Worm (Caenorhabditis elegans): ENCODE measurements around the gene dhhc-4.

Gene dhhc-4

ce11 chrIII:9858061-9858460 is 9.5 kb downstream of the dhhc-4 start:
- TF ChIP-seq dmd-6 (GFP tag; IDR thresholded peaks at IDR 0.05): peak; percentile 12; the same call in 1 of the 2 replicates
- peak; percentile 61 for TF ChIP-seq dve-1 (tag; optimal IDR thresholded peaks at IDR 0.05; ENCODE audit: insufficient read depth)
- TF ChIP-seq lin-13 (GFP tag; optimal IDR thresholded peaks at IDR 0.05): no peak
- TF ChIP-seq hlh-11 (tag; optimal IDR thresholded peaks at IDR 0.05): peak; percentile 27
- TF ChIP-seq unc-62 (GFP tag; optimal IDR thresholded peaks at IDR 0.05 in 1 of 2): peak in 1 of 2 experiments; percentile 38
- no peak for TF ChIP-seq unc-62 (tag; optimal IDR thresholded peaks at IDR 0.05)
- peak; percentile 32 for TF ChIP-seq nhr-48 (tag; optimal IDR thresholded peaks at IDR 0.05)
- TF ChIP-seq ceh-20 (GFP tag; IDR thresholded peaks at IDR 0.05): no peak
- TF ChIP-seq daf-16 (GFP tag; optimal IDR thresholded peaks at IDR 0.05): no peak
- peak; percentile 36 for TF ChIP-seq daf-16 (tag; optimal IDR thresholded peaks at IDR 0.05)
- no peak for TF ChIP-seq nhr-42 (GFP tag; IDR thresholded peaks at IDR 0.05)
- TF ChIP-seq pqm-1 (tag; optimal IDR thresholded peaks at IDR 0.05): peak; percentile 38
- no peak for TF ChIP-seq tra-1 (GFP tag; IDR thresholded peaks at IDR 0.05)
- no peak for TF ChIP-seq unc-39 (tag; optimal IDR thresholded peaks at IDR 0.05)

- TF ChIP-seq madf-9 (GFP tag; conservative IDR thresholded peaks at IDR 0.05) (no peak), hlh-11 (tag; optimal IDR thresholded peaks at IDR 0.05) (peak; percentile 54), daf-8 (GFP tag; IDR thresholded peaks at IDR 0.05) (no peak), hlh-30 (tag; optimal IDR thresholded peaks at IDR 0.05; ENCODE audit: insufficient read depth) (peak; percentile 38), mdl-1 (tag; optimal IDR thresholded peaks at IDR 0.05) (peak in 1 of 2 experiments; percentile 36), php-3 (GFP tag; IDR thresholded peaks at IDR 0.05) (peak; percentile 79), spr-3 (GFP tag; optimal IDR thresholded peaks at IDR 0.05) (no peak), dpl-1 (GFP tag; optimal IDR thresholded peaks at IDR 0.05) (no peak), nhr-11 (tag; optimal IDR thresholded peaks at IDR 0.05) (peak; percentile 15), egl-43 (GFP tag; IDR thresholded peaks at IDR 0.05) (no peak), pqm-1 (tag; optimal IDR thresholded peaks at IDR 0.05) (peak; percentile 8), mep-1 (tag; optimal IDR thresholded peaks at IDR 0.05) (peak; percentile 8), mes-2 (tag; optimal IDR thresholded peaks at IDR 0.05; ENCODE audit: poor library complexity, severe bottlenecking) (peak; percentile 21), aly-2 (tag; optimal IDR thresholded peaks at IDR 0.05) (no peak), dmd-6 (GFP tag; IDR thresholded peaks at IDR 0.05) (peak; percentile 57), dve-1 (tag; optimal IDR thresholded peaks at IDR 0.05; ENCODE audit: insufficient read depth) (peak; percentile 77), ces-1 (GFP tag; optimal IDR thresholded peaks at IDR 0.05) (no peak), ZK337.2 (GFP tag; IDR thresholded peaks at IDR 0.05) (no peak), daf-16 (GFP tag; optimal IDR thresholded peaks at IDR 0.05) (no peak), daf-16 (tag; optimal IDR thresholded peaks at IDR 0.05) (peak; percentile 90), snpc-4 (tag; optimal IDR thresholded peaks at IDR 0.05) (no peak), unc-62 (GFP tag; optimal IDR thresholded peaks at IDR 0.05 in 1 of 2) (peak in 1 of 2 experiments; percentile 29), unc-62 (tag; optimal IDR thresholded peaks at IDR 0.05) (no peak), zip-11 (GFP tag; IDR thresholded peaks at IDR 0.05) (no peak), nhr-77 (tag; optimal IDR thresholded peaks at IDR 0.05) (peak; percentile 36), nhr-28 (tag; optimal IDR thresholded peaks at IDR 0.05) (peak; percentile 27)
Observed at ce11 chrIII:9857110-9857509, 10.5 kb downstream of the dhhc-4 start.

- TF ChIP-seq aha-1 (tag): peak; percentile 88
- no peak for TF ChIP-seq mdl-1 (tag; optimal IDR thresholded peaks at IDR 0.05)
- no peak for TF ChIP-seq nhr-111 (GFP tag; optimal IDR thresholded peaks at IDR 0.05)
Observed at ce11 chrIII:9854960-9855359, 12.6 kb downstream of the dhhc-4 start.

ce11 chrIII:9853667-9854620 is 13.6 kb downstream of the dhhc-4 start:
- TF ChIP-seq arid-1 (GFP tag; conservative IDR thresholded peaks at IDR 0.05): no peak
- no peak for TF ChIP-seq unc-130 (GFP tag; optimal IDR thresholded peaks at IDR 0.05)
- no peak for TF ChIP-seq T26A8.4 (GFP tag; IDR thresholded peaks at IDR 0.05)
- TF ChIP-seq snpc-1.2 (GFP tag; IDR thresholded peaks at IDR 0.05): no peak
- TF ChIP-seq dpl-1 (GFP tag; optimal IDR thresholded peaks at IDR 0.05): no peak
- TF ChIP-seq ama-1 (optimal IDR thresholded peaks at IDR 0.05): no peak
- no peak for TF ChIP-seq lin-15B (tag; optimal IDR thresholded peaks at IDR 0.05)
- no peak for TF ChIP-seq nhr-41 (GFP tag; IDR thresholded peaks at IDR 0.05)
- TF ChIP-seq pha-4 (GFP tag; IDR thresholded peaks at IDR 0.05): no peak
- TF ChIP-seq pha-4 (tag; optimal IDR thresholded peaks at IDR 0.05): no peak
- TF ChIP-seq dve-1 (tag; optimal IDR thresholded peaks at IDR 0.05; ENCODE audit: insufficient read depth): no peak
- 0 out of 2 replicates have a peak, but pooled peaks have one; percentile 35 for TF ChIP-seq php-3 (GFP tag; IDR thresholded peaks at IDR 0.05)
- no peak for TF ChIP-seq sdz-12 (GFP tag; optimal IDR thresholded peaks at IDR 0.05)
- no peak for TF ChIP-seq attf-4 (tag; optimal IDR thresholded peaks at IDR 0.05)
